Fruit fly (Drosophila melanogaster): Measurements from ENCODE around the gene CG42818.

DNA sequence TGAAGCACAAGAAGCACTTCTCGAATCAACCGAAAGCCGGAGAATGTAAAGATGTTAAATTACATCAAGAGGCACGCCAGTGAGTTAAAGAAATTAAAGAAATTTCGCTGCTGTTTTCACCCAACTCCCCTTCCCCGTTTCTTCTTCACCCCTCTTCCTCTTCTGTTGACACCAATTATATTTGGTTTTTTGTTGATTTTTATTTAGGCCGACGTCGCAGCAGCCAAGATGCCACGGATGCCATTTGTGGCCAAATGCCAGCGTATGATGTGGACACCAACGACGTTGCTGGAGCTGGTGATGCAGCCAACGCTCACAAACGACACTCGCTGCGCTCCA is 46.6 kb downstream of the CG42818 start:
- no peak for TF ChIP-seq Myc (optimal IDR thresholded peaks at IDR 0.05)
- no peak for TF ChIP-seq Sin3A (optimal IDR thresholded peaks at IDR 0.05)
- TF ChIP-seq psq (optimal IDR thresholded peaks at IDR 0.05), result no peak
- no peak for TF ChIP-seq h (optimal IDR thresholded peaks at IDR 0.05)
- TF ChIP-seq ttk (optimal IDR thresholded peaks at IDR 0.05), result no peak
